Worm (Caenorhabditis elegans): ENCODE measurements around the gene Y110A2AL.10.

Gene Y110A2AL.10

ce11 chrII:2865355-2865754 is 6.4 kb downstream of the Y110A2AL.10 start:
- TF ChIP-seq ama-1 (optimal IDR thresholded peaks at IDR 0.05): no peak
- no peak for TF ChIP-seq gmeb-2 (tag; optimal IDR thresholded peaks at IDR 0.05)
- TF ChIP-seq Y22D7AL.16 (tag; optimal IDR thresholded peaks at IDR 0.05): no peak
- TF ChIP-seq ceh-14 (tag; optimal IDR thresholded peaks at IDR 0.05): no peak
- no peak for TF ChIP-seq ceh-48 (tag; optimal IDR thresholded peaks at IDR 0.05)
- TF ChIP-seq sox-4 (tag; optimal IDR thresholded peaks at IDR 0.05): no peak
- TF ChIP-seq nhr-232 (tag; optimal IDR thresholded peaks at IDR 0.05): no peak
- no peak for TF ChIP-seq ceh-6 (GFP tag; optimal IDR thresholded peaks at IDR 0.05)
- no peak for TF ChIP-seq ceh-34 (tag; optimal IDR thresholded peaks at IDR 0.05)
- TF ChIP-seq K02D7.2 (tag; optimal IDR thresholded peaks at IDR 0.05): no peak
- no peak for TF ChIP-seq ttx-3 (tag; optimal IDR thresholded peaks at IDR 0.05)
- TF ChIP-seq ceh-2 (tag; optimal IDR thresholded peaks at IDR 0.05): no peak
- TF ChIP-seq C38D4.7 (GFP tag; optimal IDR thresholded peaks at IDR 0.05): no peak
- no peak for TF ChIP-seq ceh-45 (GFP tag; IDR thresholded peaks at IDR 0.05)
- TF ChIP-seq tbx-7 (tag; optimal IDR thresholded peaks at IDR 0.05): no peak
- TF ChIP-seq pat-9 (tag; optimal IDR thresholded peaks at IDR 0.05): no peak

- TF ChIP-seq pqm-1 (tag; optimal IDR thresholded peaks at IDR 0.05) (no peak), ceh-18 (tag; optimal IDR thresholded peaks at IDR 0.05) (no peak), unc-3 (GFP tag; conservative IDR thresholded peaks at IDR 0.05) (no peak), unc-3 (tag; optimal IDR thresholded peaks at IDR 0.05) (no peak), ref-2 (tag; optimal IDR thresholded peaks at IDR 0.05) (no peak), nhr-232 (tag; optimal IDR thresholded peaks at IDR 0.05) (no peak), ztf-16 (tag; optimal IDR thresholded peaks at IDR 0.05) (no peak), K02D7.2 (tag; optimal IDR thresholded peaks at IDR 0.05) (no peak), syd-9 (tag; optimal IDR thresholded peaks at IDR 0.05) (no peak), pha-4 (tag; optimal IDR thresholded peaks at IDR 0.05) (no peak), ceh-2 (tag; optimal IDR thresholded peaks at IDR 0.05) (no peak), zip-5 (tag; optimal IDR thresholded peaks at IDR 0.05) (no peak)
Observed at ce11 chrII:2864229-2864628, 7.5 kb downstream of the Y110A2AL.10 start, which contains the start of gene Y110A2AL.5. TSS of gene Y110A2AL.5 (plus strand) at chrII:2864529.

ce11 chrII:2862557-2863035 is 9.1 kb downstream of the Y110A2AL.10 start:
- TF ChIP-seq ref-2 (tag; optimal IDR thresholded peaks at IDR 0.05): no peak
- TF ChIP-seq dve-1 (tag; optimal IDR thresholded peaks at IDR 0.05): peak; percentile 65

DNA sequence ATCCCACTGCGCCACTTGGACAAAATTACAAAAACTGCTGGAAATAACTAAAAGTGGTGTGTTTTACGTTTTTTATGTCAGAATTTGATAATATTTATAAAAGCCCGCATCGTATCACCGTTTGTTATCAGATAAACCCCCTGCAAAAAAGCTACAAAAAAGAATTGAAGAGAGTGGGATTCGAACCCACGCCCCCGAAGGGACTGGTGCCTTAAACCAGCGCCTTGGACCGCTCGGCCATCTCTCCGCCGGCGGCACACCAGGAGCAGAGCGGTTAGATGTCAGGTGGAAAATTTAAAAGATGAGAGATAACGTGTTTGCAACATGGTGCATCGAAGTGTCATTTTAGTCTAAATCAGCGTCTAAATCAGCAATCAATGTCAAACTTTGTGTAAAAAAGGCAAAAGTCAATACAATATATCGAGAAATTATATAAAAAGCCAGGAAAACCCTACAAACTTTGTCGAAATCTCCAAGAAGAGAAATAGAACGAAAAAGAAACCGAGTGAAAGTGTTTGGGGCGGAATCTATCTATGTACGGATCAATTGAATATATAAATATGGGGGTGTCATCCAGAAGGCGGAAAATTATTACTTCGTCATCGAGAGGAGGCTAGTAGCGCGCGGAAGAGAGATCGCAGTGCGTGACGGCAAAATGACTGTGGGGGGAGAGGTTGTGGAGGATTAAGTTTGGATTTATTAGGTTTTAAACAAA is 10.2 kb downstream of the Y110A2AL.10 start:
- TF ChIP-seq dmd-4 (tag; optimal IDR thresholded peaks at IDR 0.05; ENCODE audit: borderline replicate concordance) (no peak), ceh-24 (tag; optimal IDR thresholded peaks at IDR 0.05) (no peak), lim-6 (tag; optimal IDR thresholded peaks at IDR 0.05) (no peak), gmeb-2 (tag; optimal IDR thresholded peaks at IDR 0.05) (no peak), ceh-30 (tag; optimal IDR thresholded peaks at IDR 0.05) (no peak), F13H6.1 (tag; optimal IDR thresholded peaks at IDR 0.05) (no peak), ceh-45 (GFP tag; IDR thresholded peaks at IDR 0.05) (no peak), odd-2 (tag; optimal IDR thresholded peaks at IDR 0.05) (no peak), ceh-31 (tag; optimal IDR thresholded peaks at IDR 0.05) (no peak), lin-11 (tag; optimal IDR thresholded peaks at IDR 0.05) (no peak), tbx-7 (tag; optimal IDR thresholded peaks at IDR 0.05) (no peak), C38D4.7 (GFP tag; optimal IDR thresholded peaks at IDR 0.05) (no peak), hlh-8 (tag; optimal IDR thresholded peaks at IDR 0.05) (no peak), hlh-15 (tag; optimal IDR thresholded peaks at IDR 0.05) (no peak), pax-1 (tag; optimal IDR thresholded peaks at IDR 0.05) (no peak), pat-9 (tag; optimal IDR thresholded peaks at IDR 0.05) (no peak), ref-2 (tag; optimal IDR thresholded peaks at IDR 0.05) (no peak), Y22D7AL.16 (tag; optimal IDR thresholded peaks at IDR 0.05) (no peak)
